Worm (Caenorhabditis elegans) whole organism, late embryonic: ENCODE data around the gene T19H12.2.

Source experiments
- ceh-18 ChIP-seq: sonication (generic microtip); optimal IDR thresholded peaks from 2 replicates; lab custom pipeline; 2016; ENCODE audit warnings: missing genetic modification characterization, missing compliant biosample characterization
- pha-4 ChIP-seq: fragments of 150-350 bp; optimal IDR thresholded peaks from 2 replicates; lab custom pipeline; 2018; ENCODE audit warnings: missing biosample characterization, missing genetic modification reagents, missing genetic modification characterization

ce11 chrV:4879251-4879650 lies 11.0 kb upstream of the T19H12.2 start, which contains the start of gene T19H12.15:
- TF ChIP-seq ceh-18 (tag; lab: Kevin White, UChicago) (no peak), pha-4 (tag; lab: Kevin White, UChicago) (no peak)
